Fruit fly (Drosophila melanogaster): Measurements from ENCODE around the gene Dfd.

Gene Dfd

DNA sequence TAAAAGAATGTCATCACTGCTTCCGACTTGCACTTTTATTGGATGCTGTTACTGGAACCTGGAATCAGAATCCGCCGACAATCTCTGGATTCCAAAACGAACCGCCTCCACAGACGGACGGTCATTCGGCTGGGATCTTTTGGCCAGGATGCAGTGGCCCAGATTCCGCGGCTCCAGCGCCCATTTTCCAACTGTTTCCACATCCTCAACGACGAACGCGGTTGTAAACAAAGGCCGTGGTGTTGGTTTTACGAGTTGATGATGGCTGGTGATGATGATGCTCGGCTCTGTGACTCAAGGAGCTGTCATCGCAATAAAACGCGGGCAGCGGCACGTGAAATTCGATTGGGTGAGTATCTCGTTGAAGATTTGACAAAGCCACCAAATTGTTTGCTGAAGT lies 24.7 kb upstream of the Dfd start:
- TF ChIP-seq noc (tag; optimal IDR thresholded peaks at IDR 0.05): no peak

DNA sequence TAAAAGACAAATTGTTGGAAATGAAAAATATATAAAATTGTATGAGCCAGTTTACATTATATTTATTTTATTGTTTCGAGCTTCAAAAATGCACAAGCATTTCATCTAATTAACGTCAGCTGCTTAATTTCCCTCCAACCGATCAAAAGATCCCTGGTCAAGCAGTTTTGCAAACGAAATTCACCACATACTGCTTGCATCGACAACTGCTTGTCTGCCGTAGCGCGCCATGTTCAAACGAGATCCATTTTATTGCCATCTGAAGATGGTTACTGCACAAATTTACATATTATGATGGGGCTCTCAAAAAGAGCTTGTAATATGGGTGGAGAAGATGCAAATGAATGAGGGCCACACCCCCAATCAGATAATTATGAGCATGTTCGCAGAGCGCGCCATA lies 23.4 kb upstream of the Dfd start:
- no peak for TF ChIP-seq noc (tag; optimal IDR thresholded peaks at IDR 0.05)

DNA sequence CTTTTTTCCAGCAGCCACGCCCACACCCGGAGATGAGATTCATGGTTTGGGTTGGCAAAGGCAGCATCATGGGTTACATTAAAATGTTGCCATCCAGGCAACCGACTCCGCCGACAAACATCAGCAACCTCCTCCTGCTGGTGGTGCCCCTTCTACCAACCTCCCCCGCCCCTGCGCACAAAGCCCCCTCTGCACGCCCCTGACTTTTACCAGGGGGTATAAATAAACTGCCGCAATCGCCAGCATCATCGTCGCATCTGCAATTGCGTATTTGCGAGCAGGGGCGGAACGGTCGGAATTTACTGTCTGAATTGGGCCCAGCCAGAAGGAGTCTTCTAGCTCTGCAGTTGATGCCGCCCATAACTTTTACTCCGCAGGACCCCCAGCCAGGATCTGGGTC lies 19.8 kb upstream of the Dfd start:
- TF ChIP-seq noc (tag; optimal IDR thresholded peaks at IDR 0.05): no peak

DNA sequence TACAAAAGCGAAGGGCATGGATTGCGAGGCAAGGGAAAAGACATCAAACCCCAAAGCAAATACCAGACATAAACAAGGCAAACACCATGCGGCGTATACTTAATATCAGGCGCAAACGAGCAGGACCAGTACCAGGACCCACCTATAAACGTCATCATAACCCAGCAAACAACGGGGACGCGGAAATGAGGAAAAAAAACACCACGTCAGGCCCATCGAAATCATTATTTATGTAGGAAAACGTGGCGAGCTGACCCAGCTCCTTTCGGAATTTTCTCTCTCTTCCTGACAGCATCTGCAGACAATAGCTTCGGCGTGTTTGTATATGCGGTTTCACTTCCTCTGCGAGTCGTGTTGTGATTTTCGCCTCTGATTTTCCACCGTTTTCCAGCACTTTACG lies 14.8 kb upstream of the Dfd start:
- TF ChIP-seq noc (tag; optimal IDR thresholded peaks at IDR 0.05): no peak

DNA sequence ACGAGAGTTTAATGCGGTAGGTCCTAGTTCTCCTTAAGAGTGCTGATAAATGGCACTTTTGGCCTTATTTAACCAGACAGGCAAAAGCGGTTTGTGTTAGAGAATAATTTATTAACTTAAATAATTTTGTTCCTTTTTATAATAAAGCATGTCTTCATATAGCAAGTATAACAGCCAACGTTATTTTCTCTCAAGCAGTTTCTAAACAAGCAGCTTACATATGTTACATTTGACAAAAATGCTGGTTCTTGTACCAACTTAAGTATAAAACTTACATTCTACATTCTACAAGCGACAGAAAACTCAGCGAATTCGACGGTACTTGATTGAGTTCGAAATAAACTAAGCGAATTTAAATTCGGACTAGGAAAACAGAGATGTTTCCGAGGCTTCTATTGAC lies 11.6 kb upstream of the Dfd start:
- TF ChIP-seq noc (tag; optimal IDR thresholded peaks at IDR 0.05): no peak

DNA sequence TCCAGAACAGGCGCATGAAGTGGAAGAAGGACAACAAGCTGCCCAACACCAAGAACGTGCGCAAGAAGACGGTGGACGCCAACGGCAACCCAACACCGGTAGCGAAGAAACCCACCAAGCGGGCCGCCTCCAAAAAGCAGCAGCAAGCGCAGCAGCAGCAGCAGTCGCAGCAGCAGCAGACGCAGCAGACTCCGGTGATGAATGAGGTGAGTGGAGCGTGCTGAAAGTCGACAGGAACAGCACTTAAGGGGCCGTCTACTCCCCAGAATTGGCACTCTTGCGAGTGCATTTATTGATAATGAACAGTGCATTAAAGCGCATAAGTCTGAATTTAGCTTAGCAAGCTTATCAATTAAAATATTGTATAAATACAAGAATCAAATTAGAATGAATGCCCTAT lies 9.5 kb downstream of the Dfd start:
- TF ChIP-seq noc (tag; optimal IDR thresholded peaks at IDR 0.05): no peak

DNA sequence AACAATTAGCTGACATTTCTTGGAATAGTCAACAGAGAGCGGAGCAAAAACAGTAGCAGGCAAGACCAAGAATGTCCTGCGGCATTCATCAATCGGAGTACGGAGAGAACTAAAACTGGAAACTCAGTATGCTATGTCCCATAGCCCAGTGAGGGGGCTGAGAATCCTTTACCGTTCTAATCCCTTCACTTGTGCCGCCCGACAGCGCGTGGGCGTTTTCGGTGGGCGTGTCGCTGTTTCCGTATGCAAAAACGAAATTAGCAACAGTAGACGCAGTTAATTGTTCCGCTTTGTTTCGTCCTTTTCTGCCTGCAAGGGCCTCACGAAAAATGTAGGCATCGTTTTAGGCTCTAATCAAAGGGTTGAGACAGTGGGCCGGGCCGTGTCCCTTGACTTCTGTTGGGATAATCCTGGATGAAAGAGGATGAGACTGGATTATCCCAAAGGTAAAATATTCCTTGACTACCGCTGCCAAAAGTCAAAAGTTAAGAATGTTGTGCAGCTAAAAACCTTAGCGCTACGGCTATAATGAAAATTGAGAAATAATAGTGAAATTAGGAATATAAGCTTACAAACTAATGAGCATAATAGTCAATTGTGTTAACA lies 13.2 kb downstream of the Dfd start:
- TF ChIP-seq noc (tag; optimal IDR thresholded peaks at IDR 0.05): no peak

DNA sequence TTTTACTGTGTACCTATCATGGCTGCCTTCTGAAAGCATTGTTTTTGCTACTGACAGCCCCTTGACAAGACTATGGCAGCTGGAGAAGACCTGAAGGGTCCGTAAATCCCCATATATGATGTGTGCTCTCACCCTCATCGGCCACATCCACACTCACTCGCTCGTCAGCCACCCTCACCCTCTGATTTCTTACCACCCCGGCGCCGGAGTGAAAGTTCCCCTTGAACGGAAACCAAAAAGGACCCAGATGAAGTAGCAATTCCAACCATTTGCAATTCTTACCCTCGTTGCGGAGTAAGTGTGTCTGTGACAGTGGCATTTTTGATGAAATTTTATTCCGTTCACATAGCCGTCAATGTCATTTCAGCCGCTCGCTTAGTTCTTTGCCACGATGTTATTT lies 14.3 kb downstream of the Dfd start:
- TF ChIP-seq noc (tag; optimal IDR thresholded peaks at IDR 0.05): no peak

DNA sequence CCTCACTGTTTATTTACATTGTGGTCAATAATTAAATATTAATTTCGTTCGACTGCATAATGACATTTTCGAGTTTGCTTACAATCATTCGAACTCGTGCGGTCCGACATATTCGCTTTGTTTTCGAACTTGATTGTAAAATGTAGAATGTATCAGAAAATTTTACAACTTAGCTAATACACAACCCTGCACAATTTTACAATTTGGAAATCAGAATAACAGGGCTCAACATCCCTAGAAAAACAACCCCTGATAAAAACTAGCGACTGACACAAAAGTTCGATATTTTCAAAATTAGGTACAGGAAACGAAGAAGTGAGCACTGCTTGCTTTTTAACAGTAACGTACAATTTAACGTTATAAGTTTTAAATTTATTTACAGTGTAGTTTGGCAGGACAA lies 15.0 kb downstream of the Dfd start:
- no peak for TF ChIP-seq noc (tag; optimal IDR thresholded peaks at IDR 0.05)

DNA sequence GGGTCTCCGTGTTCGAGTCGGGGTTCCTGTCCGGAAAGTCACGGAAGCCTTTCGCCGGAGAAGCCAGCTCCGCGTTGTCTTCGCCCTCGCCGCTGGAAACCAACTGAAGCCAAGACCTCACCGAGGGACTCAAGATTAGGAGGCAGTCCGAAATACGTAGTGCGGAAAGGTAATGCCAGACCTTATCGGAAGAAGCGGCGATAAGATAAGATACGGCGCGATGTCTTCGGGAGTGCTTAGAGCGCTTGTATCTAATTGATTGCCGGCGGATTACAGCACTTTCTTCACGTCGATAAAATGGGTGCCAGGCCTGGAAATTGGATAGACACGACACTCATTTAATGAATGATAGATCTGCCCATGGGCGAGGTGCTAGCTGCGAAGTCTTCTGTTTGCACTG lies 18.2 kb downstream of the Dfd start:
- TF ChIP-seq noc (tag; optimal IDR thresholded peaks at IDR 0.05): no peak

DNA sequence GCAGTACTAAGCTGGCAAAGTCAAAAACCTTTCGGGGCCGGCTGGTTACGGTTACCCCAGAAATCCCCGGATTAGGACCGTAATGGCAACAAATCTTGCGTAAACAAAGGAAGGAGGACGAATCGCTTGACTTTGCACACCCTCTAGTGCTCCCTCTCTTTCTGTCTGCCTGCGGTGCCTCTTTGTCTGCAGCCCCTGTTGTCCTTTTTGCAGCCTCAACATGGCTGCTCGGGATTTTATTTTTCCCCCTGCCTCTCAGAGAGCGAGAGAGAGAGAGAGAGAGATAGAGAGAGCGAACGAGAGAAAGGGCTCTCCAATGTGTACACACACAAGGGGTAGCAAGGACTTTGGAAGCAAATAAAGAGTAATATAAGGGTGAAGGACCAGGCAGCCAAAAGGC lies 18.9 kb downstream of the Dfd start:
- no peak for TF ChIP-seq noc (tag; optimal IDR thresholded peaks at IDR 0.05)

DNA sequence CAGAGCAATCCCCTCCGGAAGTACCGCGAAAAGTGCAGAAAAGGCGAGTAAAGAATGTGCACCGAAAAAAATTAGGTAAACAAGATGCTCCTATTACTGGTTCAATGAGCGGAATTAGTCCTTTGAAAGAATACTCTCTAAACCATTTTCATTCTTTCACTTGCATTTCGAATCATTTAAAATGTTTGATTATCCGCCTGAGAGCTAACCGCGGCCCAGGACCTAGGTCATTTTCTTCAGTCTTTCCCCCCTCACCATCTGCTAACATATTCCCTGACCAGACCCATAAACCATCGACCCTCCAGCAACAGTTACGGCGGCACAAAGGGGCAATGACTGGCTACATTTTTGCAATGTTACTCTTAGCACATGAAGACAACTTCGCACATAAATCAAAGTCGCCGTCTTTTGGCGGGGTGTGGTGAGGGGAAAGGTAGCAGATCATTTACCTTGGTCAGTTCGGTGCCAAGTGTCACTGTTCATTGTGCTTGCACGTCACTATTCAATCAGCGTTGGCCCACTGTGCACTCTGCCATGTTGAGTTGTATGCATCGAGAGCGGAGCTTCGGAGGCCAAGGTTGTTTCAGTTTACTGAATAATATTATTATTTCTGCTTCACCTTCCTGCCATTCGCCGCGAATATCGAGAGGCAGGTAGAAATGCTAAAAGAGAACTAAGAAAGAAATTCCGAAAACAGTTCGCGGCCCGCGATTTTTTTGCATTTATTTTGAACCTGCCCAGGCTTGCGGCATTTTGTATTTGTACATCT lies 20.7 kb downstream of the Dfd start:
- TF ChIP-seq noc (tag; optimal IDR thresholded peaks at IDR 0.05): no peak

DNA sequence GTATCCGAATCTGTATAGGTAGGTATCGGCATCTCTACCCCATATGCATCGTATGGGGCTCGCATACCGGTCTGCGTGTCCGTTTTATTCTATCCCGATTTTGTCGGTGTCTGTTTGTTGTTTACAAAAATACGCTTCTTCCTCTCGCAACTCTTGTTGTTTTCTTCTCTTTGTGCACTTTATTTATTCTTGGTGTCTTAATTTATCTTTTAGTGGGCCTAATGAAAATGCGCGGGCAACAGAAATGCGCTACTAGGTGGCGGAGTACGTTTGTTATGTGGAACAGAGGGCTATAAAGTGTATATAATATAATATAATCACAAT lies 21.2 kb downstream of the Dfd start:
- no peak for TF ChIP-seq noc (tag; optimal IDR thresholded peaks at IDR 0.05)

DNA sequence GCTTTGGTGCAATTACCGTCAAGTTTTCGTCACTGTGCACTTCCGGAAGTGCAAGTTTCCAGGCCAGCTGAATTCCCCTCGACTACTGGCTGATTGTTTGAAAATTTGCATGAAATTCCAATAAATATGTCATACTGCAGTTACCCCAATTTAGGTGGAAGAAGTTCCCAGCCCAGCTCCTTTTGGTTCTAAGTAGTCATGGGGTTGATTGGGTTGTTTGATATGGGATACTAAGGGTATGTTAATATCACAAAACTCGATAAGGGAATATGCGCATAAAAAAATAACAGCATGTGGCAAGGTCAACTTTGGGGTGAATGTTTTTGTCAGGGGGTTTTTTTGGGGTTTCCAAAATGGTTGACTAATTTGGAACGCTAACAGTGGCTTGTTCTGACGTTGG lies 21.6 kb downstream of the Dfd start:
- no peak for TF ChIP-seq noc (tag; optimal IDR thresholded peaks at IDR 0.05)

DNA sequence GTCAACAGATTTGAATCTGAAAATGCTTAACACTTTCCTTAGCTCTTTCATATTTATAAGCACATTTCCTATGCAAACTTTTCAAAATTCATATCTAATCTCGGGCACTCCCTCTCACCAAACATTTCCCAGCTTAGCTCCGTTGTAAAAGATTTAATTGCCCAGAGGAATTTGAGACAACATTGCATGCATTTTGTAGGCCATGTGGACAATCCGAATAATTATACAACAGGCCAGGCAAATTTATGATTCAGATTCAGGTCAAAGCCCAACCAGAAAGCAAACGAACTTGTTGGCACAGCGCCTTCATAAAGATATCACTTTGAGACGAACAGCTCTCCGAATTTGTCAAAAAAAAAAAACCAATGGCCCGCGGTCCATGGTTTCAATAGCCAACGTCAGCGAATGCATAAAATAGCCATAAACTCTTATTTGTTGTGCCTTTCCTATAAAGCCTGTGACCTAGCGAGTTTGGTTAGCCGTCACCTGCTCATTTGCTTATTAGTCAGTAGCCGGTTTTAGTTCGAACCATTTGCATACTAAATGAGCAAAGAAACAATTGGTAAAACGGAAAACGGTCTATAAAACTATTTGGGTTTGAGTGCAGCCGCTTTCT lies 22.4 kb downstream of the Dfd start:
- TF ChIP-seq noc (tag; optimal IDR thresholded peaks at IDR 0.05): no peak

DNA sequence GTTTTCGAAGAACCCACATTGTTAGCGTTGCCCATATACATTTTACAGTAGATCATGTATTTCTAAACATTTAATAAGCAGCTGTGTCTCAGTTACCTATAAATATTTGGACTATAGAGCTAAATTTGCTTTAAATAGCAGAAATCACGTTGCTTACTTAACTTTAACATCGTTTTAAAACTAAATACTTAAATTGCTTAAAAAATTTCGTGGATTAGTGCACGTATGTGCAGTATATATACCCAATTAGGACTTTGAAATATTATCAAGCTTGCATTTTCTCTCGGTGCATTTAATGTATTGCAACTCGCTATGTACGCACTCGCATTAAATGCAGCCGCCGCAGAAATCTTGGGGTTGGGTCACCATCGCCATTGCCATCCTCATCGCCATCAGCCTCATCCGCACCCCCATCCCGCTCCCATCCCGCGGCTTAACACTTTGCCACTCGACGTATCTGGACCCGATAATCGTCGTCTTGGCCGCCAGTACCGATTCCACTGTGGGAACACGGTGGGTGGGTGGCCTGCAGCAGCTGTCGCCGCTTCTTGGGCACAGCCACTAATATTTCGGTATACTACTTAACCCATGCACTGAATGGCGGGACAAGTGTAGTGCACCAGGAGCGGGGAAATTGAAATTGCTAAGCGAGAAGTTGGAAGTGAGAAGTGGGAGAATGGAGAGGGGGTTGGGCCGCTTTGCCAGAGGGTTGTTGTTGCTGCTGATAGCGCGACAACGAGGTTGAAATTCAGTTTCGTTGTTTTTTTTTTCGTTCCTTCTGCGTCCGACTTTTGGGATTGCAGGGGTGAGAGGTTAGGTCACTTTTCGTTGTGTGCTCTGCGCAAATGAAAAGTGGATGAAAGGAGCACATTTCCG lies 23.5 kb downstream of the Dfd start:
- no peak for TF ChIP-seq noc (tag; optimal IDR thresholded peaks at IDR 0.05)

DNA sequence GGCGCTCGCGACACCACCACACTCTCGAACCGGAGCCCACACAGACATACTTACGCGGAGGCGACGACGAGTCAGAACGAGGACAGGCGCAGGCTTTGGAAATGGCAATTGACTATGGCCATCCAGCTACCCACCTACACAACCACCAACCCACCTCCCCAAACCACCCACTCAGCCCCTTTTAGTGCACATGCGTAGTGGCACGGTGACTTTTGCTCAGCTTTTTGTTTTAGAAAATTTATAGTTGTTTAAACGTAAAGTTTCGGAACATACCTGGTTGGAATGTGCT lies 24.1 kb downstream of the Dfd start:
- no peak for TF ChIP-seq noc (tag; optimal IDR thresholded peaks at IDR 0.05)

Data from whole organism, larva.